Fruit fly (Drosophila melanogaster) whole organism, pupa: ENCODE measurements around the gene mRpS31.
A peak's percentile ranks its signal among the peaks of the same experiment; 100 is the strongest.

Experiments used
- CG13204 ChIP-seq: fragments of 200-800 bp; sonication (Bioruptor generic); optimal IDR thresholded peaks from 2 replicates; lab custom pipeline; 2018; ENCODE audit warnings: missing biosample characterization, mild to moderate bottlenecking, missing genetic modification characterization, moderate library complexity
- CG14655 ChIP-seq: fragments of 200-800 bp; sonication (Bioruptor generic); optimal IDR thresholded peaks from 3 replicates; lab custom pipeline; 2017; ENCODE audit warnings: mild to moderate bottlenecking, missing biosample characterization, missing genetic modification reagents, missing genetic modification characterization
- CG34367 ChIP-seq: fragments of 200-800 bp; sonication (Bioruptor generic); optimal IDR thresholded peaks from 2 replicates; lab custom pipeline; 2018; ENCODE audit warnings: missing biosample characterization, mild to moderate bottlenecking, missing genetic modification characterization
- EcR ChIP-seq: fragments of 200-800 bp; sonication (Bioruptor generic); optimal IDR thresholded peaks from 3 replicates; lab custom pipeline; 2019; ENCODE audit warnings: missing biosample characterization, missing genetic modification characterization, mild to moderate bottlenecking, moderate library complexity, missing genetic modification reagents
- Snoo ChIP-seq: fragments of 200-800 bp; sonication (Bioruptor generic); optimal IDR thresholded peaks from 3 replicates; lab custom pipeline; 2017; ENCODE audit warnings: missing biosample characterization, mild to moderate bottlenecking, missing genetic modification characterization, inconsistent platforms
- gl ChIP-seq: fragments of 200-800 bp; sonication (Bioruptor generic); optimal IDR thresholded peaks from 2 replicates; lab custom pipeline; 2018; ENCODE audit warnings: missing biosample characterization, mild to moderate bottlenecking, missing genetic modification characterization

dm6 chr3L:16049955-16050886 lies 45.2 kb downstream of the mRpS31 start:
- no peak for TF ChIP-seq Snoo
- TF ChIP-seq CG13204 (GFP tag; lab: Kevin White, UChicago) = peak; percentile 20
- TF ChIP-seq CG34367 (tag; lab: Kevin White, UChicago) = no peak
- no peak for TF ChIP-seq EcR (GFP tag; lab: Kevin White, UChicago)
- no peak for TF ChIP-seq gl (tag; lab: Kevin White, UChicago)
- TF ChIP-seq CG14655 = peak; percentile 42
